Fruit fly (Drosophila melanogaster) whole organism, embryonic: ENCODE results near the gene CG46434.

ENCODE experiments used
- CG10654 ChIP-seq: fragments of 200-800 bp; sonication (Bioruptor generic); optimal IDR thresholded peaks from 2 replicates; lab custom pipeline; 2016; ENCODE audit warnings: missing biosample characterization, missing genetic modification characterization
- CG11695 ChIP-seq: fragments of 200-800 bp; sonication (Bioruptor generic); IDR thresholded peaks from 3 replicates; pipeline ENCODE4 v1.3.6; 2022; ENCODE audit warnings: missing biosample characterization, missing genetic modification characterization
- CG12236 ChIP-seq: fragments of 200-800 bp; sonication (Bioruptor generic); optimal IDR thresholded peaks from 2 replicates; lab custom pipeline; 2016; ENCODE audit warnings: missing biosample characterization, missing genetic modification characterization
- CG13287 ChIP-seq: fragments of 200-800 bp; sonication (Bioruptor generic); IDR thresholded peaks from 2 replicates; pipeline ENCODE4 v1.3.6; 2022; ENCODE audit warnings: missing biosample characterization, missing genetic modification characterization; ENCODE audit not compliant: partially characterized antibody
- CG13296 ChIP-seq: fragments of 200-800 bp; sonication (Bioruptor generic); optimal IDR thresholded peaks from 3 replicates; lab custom pipeline; 2018; ENCODE audit warnings: missing biosample characterization, mild to moderate bottlenecking, missing genetic modification characterization
- CG13624 ChIP-seq: fragments of 200-800 bp; sonication (Bioruptor generic); optimal IDR thresholded peaks from 2 replicates; lab custom pipeline; 2016; ENCODE audit warnings: missing biosample characterization, missing genetic modification characterization
- CG14441 ChIP-seq: fragments of 200-800 bp; sonication (Bioruptor generic); IDR thresholded peaks from 2 replicates; pipeline ENCODE4 v1.3.6; 2022; ENCODE audit warnings: missing biosample characterization, missing genetic modification characterization
- CG15011 ChIP-seq: fragments of 200-800 bp; sonication (Bioruptor generic); optimal IDR thresholded peaks from 3 replicates; lab custom pipeline; 2018; ENCODE audit warnings: missing biosample characterization, mild to moderate bottlenecking, missing genetic modification characterization
- CG1529 ChIP-seq: fragments of 200-800 bp; sonication (Bioruptor generic); optimal IDR thresholded peaks from 3 replicates; lab custom pipeline; 2018; ENCODE audit warnings: missing biosample characterization, missing genetic modification characterization
- CG15479 ChIP-seq: fragments of 200-800 bp; sonication (Bioruptor generic); optimal IDR thresholded peaks from 3 replicates; lab custom pipeline; 2019; ENCODE audit warnings: missing biosample characterization, mild to moderate bottlenecking, missing genetic modification characterization, moderate library complexity
- CG1603 ChIP-seq: fragments of 200-800 bp; sonication (Bioruptor generic); optimal IDR thresholded peaks from 2 replicates; lab custom pipeline; 2019; ENCODE audit warnings: missing biosample characterization, mild to moderate bottlenecking, missing genetic modification characterization, moderate library complexity
- CG1647 ChIP-seq: fragments of 200-800 bp; sonication (Bioruptor generic); optimal IDR thresholded peaks from 3 replicates; lab custom pipeline; 2016; ENCODE audit warnings: missing biosample characterization, missing genetic modification characterization
- CG16813 ChIP-seq: fragments of 200-800 bp; sonication (Bioruptor generic); IDR thresholded peaks from 3 replicates; pipeline ENCODE4 v1.3.6; 2022; ENCODE audit warnings: missing biosample characterization, missing genetic modification characterization; ENCODE audit not compliant: partially characterized antibody
- CG17612 ChIP-seq: fragments of 200-800 bp; sonication (Bioruptor generic); IDR thresholded peaks from 2 replicates; pipeline ENCODE4 v1.3.6; 2022; ENCODE audit warnings: missing biosample characterization, missing genetic modification characterization
- CG3726 ChIP-seq: fragments of 200-800 bp; sonication (Bioruptor generic); IDR thresholded peaks from 3 replicates; pipeline ENCODE4, ENCODE4 v1.3.6; 2022; ENCODE audit warnings: missing biosample characterization, missing genetic modification characterization
- CG3995 ChIP-seq: fragments of 200-800 bp; sonication (Bioruptor generic); optimal IDR thresholded peaks from 3 replicates; lab custom pipeline; 2016; ENCODE audit warnings: missing biosample characterization, missing genetic modification characterization
- CG4282 ChIP-seq: fragments of 200-800 bp; sonication (Bioruptor generic); optimal IDR thresholded peaks from 2 replicates; lab custom pipeline; 2016; ENCODE audit warnings: missing biosample characterization, missing genetic modification characterization
- CG4730 ChIP-seq: fragments of 200-800 bp; sonication (Bioruptor generic); IDR thresholded peaks from 2 replicates; pipeline ENCODE4 v1.3.6; 2022; ENCODE audit warnings: missing biosample characterization, missing genetic modification characterization
- CG6175 ChIP-seq: fragments of 200-800 bp; sonication (Bioruptor generic); IDR thresholded peaks from 3 replicates; pipeline ENCODE4 v1.3.6; 2022; ENCODE audit warnings: missing biosample characterization, missing genetic modification characterization
- CG6765 ChIP-seq: fragments of 200-800 bp; sonication (Bioruptor generic); optimal IDR thresholded peaks from 3 replicates; lab custom pipeline; 2017; ENCODE audit warnings: missing biosample characterization, mild to moderate bottlenecking, missing genetic modification characterization
- CG8924 ChIP-seq: fragments of 200-800 bp; optimal IDR thresholded peaks from 3 replicates; lab custom pipeline; 2019; ENCODE audit warnings: missing biosample characterization, mild to moderate bottlenecking, missing genetic modification characterization, moderate library complexity
- CG9727 ChIP-seq: fragments of 200-800 bp; sonication (Bioruptor generic); optimal IDR thresholded peaks from 3 replicates; lab custom pipeline; 2017; ENCODE audit warnings: missing biosample characterization, mild to moderate bottlenecking, missing genetic modification characterization
- CG9817 ChIP-seq: fragments of 200-800 bp; sonication (Bioruptor generic); optimal IDR thresholded peaks from 2 replicates; lab custom pipeline; 2018; ENCODE audit warnings: missing biosample characterization, mild to moderate bottlenecking, missing genetic modification characterization, moderate library complexity
- Dad ChIP-seq: fragments of 200-800 bp; sonication (Bioruptor generic); optimal IDR thresholded peaks from 3 replicates; lab custom pipeline; 2016; ENCODE audit warnings: missing biosample characterization, missing genetic modification characterization
- E2f1 ChIP-seq: fragments of 200-800 bp; sonication (Bioruptor generic); IDR thresholded peaks from 2 replicates; pipeline ENCODE4 v1.3.6; 2022; ENCODE audit warnings: missing biosample characterization, missing genetic modification characterization
- Hmx ChIP-seq: fragments of 200-800 bp; sonication (Bioruptor generic); optimal IDR thresholded peaks from 2 replicates; lab custom pipeline; 2016; ENCODE audit warnings: missing biosample characterization, missing genetic modification characterization
- MTF-1 ChIP-seq: fragments of 200-800 bp; sonication (Bioruptor generic); optimal IDR thresholded peaks from 2 replicates; lab custom pipeline; 2018; ENCODE audit warnings: missing biosample characterization, mild to moderate bottlenecking, missing genetic modification characterization, borderline replicate concordance
- Myb ChIP-seq: fragments of 200-800 bp; sonication (Bioruptor generic); optimal IDR thresholded peaks from 2 replicates; lab custom pipeline; 2016; ENCODE audit warnings: missing biosample characterization, missing genetic modification characterization
- NC2β ChIP-seq: fragments of 200-800 bp; sonication (Bioruptor generic); optimal IDR thresholded peaks from 2 replicates; lab custom pipeline; 2016; ENCODE audit warnings: missing biosample characterization, missing genetic modification characterization
- Neu2 ChIP-seq: fragments of 200-800 bp; sonication (Bioruptor generic); optimal IDR thresholded peaks from 3 replicates; lab custom pipeline; 2016; ENCODE audit warnings: missing biosample characterization, missing genetic modification characterization, borderline replicate concordance
- Ravus ChIP-seq: fragments of 200-800 bp; sonication (Bioruptor generic); IDR thresholded peaks from 2 replicates; pipeline ENCODE4 v1.3.6; 2022; ENCODE audit warnings: missing biosample characterization, missing genetic modification characterization
- Scr ChIP-seq: fragments of 200-800 bp; sonication (Bioruptor generic); IDR thresholded peaks from 2 replicates; pipeline ENCODE4 v1.3.6; 2022; ENCODE audit warnings: missing biosample characterization, missing genetic modification characterization; ENCODE audit not compliant: partially characterized antibody
- Spps ChIP-seq: fragments of 200-800 bp; sonication (Bioruptor generic); optimal IDR thresholded peaks from 2 replicates; lab custom pipeline; 2018; ENCODE audit warnings: missing biosample characterization, mild to moderate bottlenecking, missing genetic modification characterization
- YL-1 ChIP-seq: fragments of 200-800 bp; sonication (Bioruptor generic); optimal IDR thresholded peaks from 3 replicates; lab custom pipeline; 2017; ENCODE audit warnings: missing biosample characterization, mild to moderate bottlenecking, missing genetic modification characterization
- bcd ChIP-seq: fragments of 200-800 bp; sonication (Bioruptor generic); optimal IDR thresholded peaks from 2 replicates; lab custom pipeline; 2017; ENCODE audit warnings: missing biosample characterization, mild to moderate bottlenecking, missing genetic modification characterization
- bigmax ChIP-seq: fragments of 200-800 bp; sonication (Bioruptor generic); optimal IDR thresholded peaks from 2 replicates; lab custom pipeline; 2018; ENCODE audit warnings: missing biosample characterization, mild to moderate bottlenecking, missing genetic modification characterization
- bowl ChIP-seq: fragments of 200-800 bp; sonication (Bioruptor generic); IDR thresholded peaks from 2 replicates; pipeline ENCODE4 v1.3.6; 2022; ENCODE audit warnings: missing biosample characterization, missing genetic modification characterization
- ci ChIP-seq: fragments of 200-800 bp; sonication (Bioruptor generic); IDR thresholded peaks from 3 replicates; pipeline ENCODE4 v1.3.6; 2022; ENCODE audit warnings: missing biosample characterization, missing genetic modification characterization
- en ChIP-seq: fragments of 200-800 bp; sonication (Bioruptor generic); optimal IDR thresholded peaks from 2 replicates; lab custom pipeline; 2016; ENCODE audit warnings: missing biosample characterization, missing genetic modification characterization
- fu2 ChIP-seq: fragments of 200-800 bp; sonication (Bioruptor generic); optimal IDR thresholded peaks from 2 replicates; lab custom pipeline; 2016; ENCODE audit warnings: missing biosample characterization, missing genetic modification characterization
- ham ChIP-seq: fragments of 200-800 bp; sonication (Bioruptor generic); IDR thresholded peaks from 2 replicates; pipeline ENCODE4 v1.3.6; 2022; ENCODE audit warnings: missing biosample characterization, missing genetic modification characterization
- klu ChIP-seq: fragments of 200-800 bp; sonication (Bioruptor generic); IDR thresholded peaks from 2 replicates; pipeline ENCODE4 v1.3.6; 2022; ENCODE audit warnings: missing biosample characterization, missing genetic modification characterization
- shn ChIP-seq: fragments of 200-800 bp; sonication (Bioruptor generic); optimal IDR thresholded peaks from 3 replicates; lab custom pipeline; 2016; ENCODE audit warnings: missing biosample characterization, missing genetic modification characterization
- so ChIP-seq: fragments of 200-800 bp; sonication (Bioruptor generic); IDR thresholded peaks from 3 replicates; pipeline ENCODE4 v1.3.6; 2022; ENCODE audit warnings: missing biosample characterization, missing genetic modification characterization
- stwl ChIP-seq: fragments of 200-800 bp; sonication (Bioruptor generic); optimal IDR thresholded peaks from 3 replicates; lab custom pipeline; 2018; ENCODE audit warnings: missing biosample characterization, mild to moderate bottlenecking, missing genetic modification characterization, moderate library complexity
- toy ChIP-seq: fragments of 200-800 bp; sonication (Bioruptor generic); IDR thresholded peaks from 2 replicates; pipeline ENCODE4 v1.3.6; 2022; ENCODE audit warnings: missing biosample characterization, missing genetic modification characterization
- trem ChIP-seq: fragments of 200-800 bp; optimal IDR thresholded peaks from 3 replicates; lab custom pipeline; 2019; ENCODE audit warnings: missing biosample characterization, mild to moderate bottlenecking, missing genetic modification characterization, moderate library complexity
- tup ChIP-seq: fragments of 200-800 bp; sonication (Bioruptor generic); optimal IDR thresholded peaks from 2 replicates; lab custom pipeline; 2016; ENCODE audit warnings: missing biosample characterization, mild to moderate bottlenecking, missing genetic modification characterization, moderate library complexity
- unc-4 ChIP-seq: fragments of 200-800 bp; sonication (Bioruptor generic); IDR thresholded peaks from 2 replicates; pipeline ENCODE4 v1.3.6; 2022; ENCODE audit warnings: missing biosample characterization, missing genetic modification characterization; ENCODE audit not compliant: partially characterized antibody
- wor ChIP-seq: fragments of 200-800 bp; sonication (Bioruptor generic); IDR thresholded peaks from 2 replicates; pipeline ENCODE4 v1.3.6; 2022; ENCODE audit warnings: missing biosample characterization, missing genetic modification characterization

Gene CG46434

DNA sequence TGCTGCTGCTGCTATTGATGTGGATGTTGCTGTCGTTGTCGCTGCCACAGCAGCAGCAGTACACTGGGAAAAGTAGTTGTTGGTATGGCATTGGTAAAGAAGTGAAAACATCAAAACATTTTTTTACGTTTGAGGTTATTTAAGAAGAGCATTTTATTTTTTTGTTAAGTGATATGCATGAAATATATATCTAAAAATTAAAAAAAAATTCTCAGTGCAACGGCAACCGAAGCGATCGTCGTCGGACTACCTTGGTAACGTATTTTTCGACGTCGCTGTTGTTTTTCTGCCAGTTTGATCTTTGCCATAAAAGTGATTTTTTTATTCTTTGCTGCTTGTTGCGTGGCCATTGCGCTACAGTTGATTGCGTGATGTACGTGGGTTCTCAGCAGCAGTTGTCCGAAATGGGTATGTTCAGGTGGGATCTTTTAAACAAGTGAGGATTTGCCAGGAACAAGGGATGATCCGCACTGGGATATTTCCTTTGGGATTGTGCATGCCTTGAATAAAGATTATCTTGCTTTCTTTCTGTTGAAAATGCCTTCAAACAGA, 16.8 kb upstream of the CG46434 start (continued):
- TF ChIP-seq Hmx = peak; percentile 89
- TF ChIP-seq CG4730 = peak; percentile 92
- TF ChIP-seq trem = peak; percentile 94
- TF ChIP-seq Spps (tag; lab: Kevin White, UChicago) = peak; percentile 95
- TF ChIP-seq CG1603 = peak; percentile 86
- TF ChIP-seq stwl = peak; percentile 71
- TF ChIP-seq CG3726 (GFP tag; lab: Robert Waterston, UW) = peak; percentile 92
- TF ChIP-seq toy (GFP tag; lab: Robert Waterston, UW) = peak; percentile 89; the same call in 1 of the 2 replicates
- no peak for TF ChIP-seq CG13287 (GFP tag; lab: Robert Waterston, UW)
- peak; percentile 90 for TF ChIP-seq CG15011 (GFP tag; lab: Kevin White, UChicago)
- peak; percentile 91 for TF ChIP-seq CG6175 (GFP tag; lab: Robert Waterston, UW)
- TF ChIP-seq CG6765 = peak; percentile 88
- peak; percentile 96 for TF ChIP-seq E2f1 (GFP tag; lab: Robert Waterston, UW)
- TF ChIP-seq YL-1 = peak; percentile 91
- TF ChIP-seq so (GFP tag; lab: Robert Waterston, UW) = peak; percentile 97
- TF ChIP-seq Dad (GFP tag; lab: Kevin White, UChicago) = peak; percentile 90
- TF ChIP-seq CG9727 (GFP tag; lab: Kevin White, UChicago) = peak; percentile 98
- TF ChIP-seq CG3995 (GFP tag; lab: Kevin White, UChicago) = peak; percentile 69
- TF ChIP-seq klu (GFP tag; lab: Robert Waterston, UW) = peak; percentile 91
- TF ChIP-seq Scr = no peak
- peak; percentile 91 for TF ChIP-seq CG1647 (GFP tag; lab: Kevin White, UChicago)
- peak; percentile 94 for TF ChIP-seq CG10654 (GFP tag; lab: Kevin White, UChicago)
- peak; percentile 79 for TF ChIP-seq en (GFP tag; lab: Kevin White, UChicago)
- peak; percentile 89 for TF ChIP-seq wor (GFP tag; lab: Robert Waterston, UW)
- TF ChIP-seq CG8924 (tag; lab: Kevin White, UChicago) = peak; percentile 97
- TF ChIP-seq fu2 (GFP tag; lab: Kevin White, UChicago) = peak; percentile 81
- TF ChIP-seq CG11695 (GFP tag; lab: Robert Waterston, UW) = peak; percentile 95
- TF ChIP-seq shn = peak; percentile 61
- peak; percentile 92 for TF ChIP-seq CG14441 (GFP tag; lab: Robert Waterston, UW)
- peak; percentile 79 for TF ChIP-seq CG17612 (GFP tag; lab: Robert Waterston, UW)
- TF ChIP-seq NC2β (GFP tag; lab: Kevin White, UChicago) = peak; percentile 91
- peak; percentile 80 for TF ChIP-seq CG4282 (GFP tag; lab: Kevin White, UChicago)
- TF ChIP-seq CG16813 (GFP tag; lab: Robert Waterston, UW) = no peak
- peak; percentile 95 for TF ChIP-seq CG9817 (tag; lab: Kevin White, UChicago)
- peak; percentile 92 for TF ChIP-seq CG1529 (GFP tag; lab: Kevin White, UChicago)
- peak; percentile 94 for TF ChIP-seq MTF-1 (GFP tag; lab: Kevin White, UChicago)
- peak; percentile 97 for TF ChIP-seq ci
- TF ChIP-seq tup (GFP tag; lab: Kevin White, UChicago) = peak; percentile 87
- TF ChIP-seq CG13624 (GFP tag; lab: Kevin White, UChicago) = peak; percentile 93
- peak; percentile 92 for TF ChIP-seq CG12236 (GFP tag; lab: Kevin White, UChicago)
- TF ChIP-seq unc-4 (GFP tag; lab: Robert Waterston, UW) = no peak
- peak; percentile 94 for TF ChIP-seq bcd (GFP tag; lab: Kevin White, UChicago)
- peak; percentile 95 for TF ChIP-seq CG13296 (GFP tag; lab: Kevin White, UChicago)
- TF ChIP-seq Myb (GFP tag; lab: Kevin White, UChicago) = peak; percentile 77
- peak; percentile 96 for TF ChIP-seq CG15479 (GFP tag; lab: Kevin White, UChicago)
- TF ChIP-seq bigmax = peak; percentile 70
- peak; percentile 87 for TF ChIP-seq Neu2 (GFP tag; lab: Kevin White, UChicago)
- peak; percentile 85 for TF ChIP-seq bowl (GFP tag; lab: Robert Waterston, UW)
- 0 out of 2 replicates have a peak, but pooled peaks have one; percentile 68 for TF ChIP-seq ham (GFP tag; lab: Robert Waterston, UW)
- peak; percentile 69 for TF ChIP-seq Ravus (GFP tag; lab: Robert Waterston, UW)
